Worm (Caenorhabditis elegans): Measurements from ENCODE around the gene K08F8.15.

The K08F8.15 gene

ce11 chrII:8788752-8789151 is 22.1 kb downstream of the K08F8.15 start:
- TF ChIP-seq unc-62 (GFP tag; optimal IDR thresholded peaks at IDR 0.05) (no peak), mab-5 (tag; optimal IDR thresholded peaks at IDR 0.05) (no peak), alr-1 (tag; optimal IDR thresholded peaks at IDR 0.05) (no peak), mdl-1 (tag; optimal IDR thresholded peaks at IDR 0.05) (no peak), lin-39 (tag; optimal IDR thresholded peaks at IDR 0.05) (no peak), sem-4 (tag; optimal IDR thresholded peaks at IDR 0.05) (no peak), ama-1 (optimal IDR thresholded peaks at IDR 0.05) (no peak), ztf-11 (tag; optimal IDR thresholded peaks at IDR 0.05) (no peak), nhr-25 (tag; optimal IDR thresholded peaks at IDR 0.05) (no peak), nhr-21 (tag; optimal IDR thresholded peaks at IDR 0.05) (no peak), mbf-1 (tag; optimal IDR thresholded peaks at IDR 0.05) (no peak), sma-3 (GFP tag; optimal IDR thresholded peaks at IDR 0.05) (no peak), unc-39 (tag; optimal IDR thresholded peaks at IDR 0.05) (no peak), dmd-4 (tag; optimal IDR thresholded peaks at IDR 0.05) (no peak), nhr-129 (tag; optimal IDR thresholded peaks at IDR 0.05) (no peak), skn-1 (tag; optimal IDR thresholded peaks at IDR 0.05) (no peak), nhr-23 (tag; optimal IDR thresholded peaks at IDR 0.05) (no peak), nhr-6 (tag; optimal IDR thresholded peaks at IDR 0.05) (no peak), gmeb-1 (tag; optimal IDR thresholded peaks at IDR 0.05) (no peak), ceh-82 (tag; optimal IDR thresholded peaks at IDR 0.05) (no peak)

DNA sequence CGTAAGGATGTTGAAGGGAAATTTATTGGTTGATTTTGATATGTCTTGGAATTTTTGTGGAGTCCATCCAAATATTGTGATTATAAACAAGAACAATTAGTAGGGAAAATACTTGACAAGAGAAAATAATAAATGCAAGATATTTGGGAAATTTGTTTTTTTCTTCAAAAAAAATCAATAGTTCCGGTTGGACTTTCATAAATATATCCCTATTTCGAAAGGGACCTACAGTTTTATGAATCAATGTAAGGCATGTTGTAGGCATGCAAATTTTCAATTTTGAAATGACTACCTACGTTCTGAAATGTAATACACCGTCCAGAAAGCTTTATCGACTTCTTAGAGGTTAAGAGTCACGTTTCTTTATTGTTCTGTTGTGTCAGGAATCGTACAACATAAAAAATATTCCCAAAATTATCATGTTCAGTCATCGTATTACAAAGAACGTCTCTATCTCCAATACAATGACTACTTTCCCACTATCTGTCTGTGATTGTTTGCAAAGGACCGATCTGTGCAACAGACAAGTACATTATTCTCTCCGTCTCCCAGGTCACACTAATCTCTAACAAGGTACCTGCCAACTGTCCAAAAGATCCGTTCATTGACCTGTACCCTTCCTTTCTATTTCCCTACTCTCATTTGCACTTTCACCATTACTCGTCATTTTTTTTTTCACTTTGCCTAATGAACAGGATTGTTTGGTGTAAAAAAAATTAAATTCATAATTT is 23.4 kb downstream of the K08F8.15 start, which contains the start of gene F07H5.13:
Gene F07H5.13, plus strand, starts transcription at position 730 of the 731 bp plus-strand sequence.
- TF ChIP-seq C34F6.9 (tag; optimal IDR thresholded peaks at IDR 0.05) (peak; percentile 40), sem-4 (tag; optimal IDR thresholded peaks at IDR 0.05) (no peak), nhr-21 (tag; optimal IDR thresholded peaks at IDR 0.05) (peak; percentile 38), sma-3 (GFP tag; optimal IDR thresholded peaks at IDR 0.05) (peak; percentile 63), zag-1 (tag; optimal IDR thresholded peaks at IDR 0.05) (no peak), elt-1 (tag; optimal IDR thresholded peaks at IDR 0.05) (no peak), lin-13 (GFP tag; optimal IDR thresholded peaks at IDR 0.05) (peak; percentile 54), nhr-129 (tag; optimal IDR thresholded peaks at IDR 0.05) (peak; percentile 22), lsy-2 (tag; optimal IDR thresholded peaks at IDR 0.05) (peak in 1 of 2 experiments; percentile 63), ztf-4 (tag; optimal IDR thresholded peaks at IDR 0.05) (peak; percentile 71), unc-55 (GFP tag; optimal IDR thresholded peaks at IDR 0.05) (peak; percentile 14), nhr-12 (tag; optimal IDR thresholded peaks at IDR 0.05) (peak; percentile 4), nhr-25 (tag; optimal IDR thresholded peaks at IDR 0.05) (peak; percentile 71), F13H6.1 (tag; optimal IDR thresholded peaks at IDR 0.05) (peak; percentile 62), nhr-6 (tag; optimal IDR thresholded peaks at IDR 0.05) (no peak), mab-5 (tag; optimal IDR thresholded peaks at IDR 0.05) (no peak), dmd-4 (tag; optimal IDR thresholded peaks at IDR 0.05) (no peak), alr-1 (tag; optimal IDR thresholded peaks at IDR 0.05) (no peak), crh-2 (tag; optimal IDR thresholded peaks at IDR 0.05) (peak; percentile 69), blmp-1 (tag; optimal IDR thresholded peaks at IDR 0.05; ENCODE audit: insufficient read depth) (no peak), unc-39 (tag; optimal IDR thresholded peaks at IDR 0.05) (no peak), ama-1 (optimal IDR thresholded peaks at IDR 0.05) (no peak), aly-2 (tag; optimal IDR thresholded peaks at IDR 0.05) (no peak), ztf-11 (tag; optimal IDR thresholded peaks at IDR 0.05) (no peak), ZK546.5 (tag; optimal IDR thresholded peaks at IDR 0.05) (no peak), Y55F3AM.14 (GFP tag; optimal IDR thresholded peaks at IDR 0.05) (peak; percentile 76), sma-9 (GFP tag; optimal IDR thresholded peaks at IDR 0.05) (peak; percentile 56), sma-9 (tag; optimal IDR thresholded peaks at IDR 0.05) (no peak), lin-39 (tag; optimal IDR thresholded peaks at IDR 0.05) (no peak)

DNA sequence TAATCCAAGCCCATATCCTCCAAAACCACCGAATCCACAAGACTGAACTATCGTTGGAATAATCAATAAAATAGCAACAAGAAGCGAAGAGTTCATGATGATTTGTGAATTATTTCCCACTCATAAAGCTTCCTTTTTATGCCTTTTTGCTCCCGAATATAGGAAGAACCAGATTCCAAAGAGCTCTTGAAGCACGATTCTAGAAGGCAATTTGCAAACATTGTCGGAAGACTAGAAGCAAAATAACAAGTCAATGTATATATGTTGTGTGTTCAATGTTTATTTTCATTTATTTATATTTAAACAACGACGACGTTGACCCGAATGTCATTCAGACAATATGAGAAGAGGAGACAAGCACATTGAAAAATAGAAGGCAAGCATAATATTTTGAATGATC is 26.0 kb downstream of the K08F8.15 start, which contains the start of gene idpa-2:
Gene idpa-2, minus strand, starts transcription at position 101 of the 400 bp plus-strand sequence.
- TF ChIP-seq ztf-11 (tag; optimal IDR thresholded peaks at IDR 0.05), result no peak
- no peak for TF ChIP-seq ZK546.5 (tag; optimal IDR thresholded peaks at IDR 0.05)
- no peak for TF ChIP-seq peb-1 (tag; optimal IDR thresholded peaks at IDR 0.05)
- no peak for TF ChIP-seq lin-11 (tag; optimal IDR thresholded peaks at IDR 0.05)
- TF ChIP-seq crh-2 (tag; optimal IDR thresholded peaks at IDR 0.05), result no peak
- TF ChIP-seq mab-5 (tag; optimal IDR thresholded peaks at IDR 0.05), result no peak
- no peak for TF ChIP-seq sem-4 (tag; optimal IDR thresholded peaks at IDR 0.05)
- TF ChIP-seq blmp-1 (tag; optimal IDR thresholded peaks at IDR 0.05; ENCODE audit: insufficient read depth), result no peak
- TF ChIP-seq aly-2 (tag; optimal IDR thresholded peaks at IDR 0.05), result no peak
- TF ChIP-seq lin-13 (GFP tag; optimal IDR thresholded peaks at IDR 0.05), result no peak

All from whole organism, L2 larva.